Worm (Caenorhabditis elegans) whole organism, L4 larva: Measurements from ENCODE around the gene sdha-1.

ENCODE experiments used
- F44E2.7 ChIP-seq: fragments of 200-800 bp; sonication (Bioruptor generic); IDR thresholded peaks from 2 replicates; pipeline ENCODE4 v2.1.2; 2022; ENCODE audit warnings: missing genetic modification characterization, missing compliant biosample characterization
- F49E8.2 ChIP-seq: sonication (generic microtip); optimal IDR thresholded peaks from 2 replicates; lab custom pipeline; 2016; ENCODE audit warnings: missing compliant biosample characterization, mild to moderate bottlenecking, missing genetic modification characterization, borderline replicate concordance
- T26A8.4 ChIP-seq: fragments of 200-800 bp; sonication (Bioruptor generic); IDR thresholded peaks from 2 replicates; pipeline ENCODE4 v1.3.6; 2022; ENCODE audit warnings: missing genetic modification characterization, missing compliant biosample characterization
- Y105C5A.15 ChIP-seq: fragments of 200-800 bp; sonication (Bioruptor generic); IDR thresholded peaks from 2 replicates; pipeline ENCODE4 v1.3.6; 2022; ENCODE audit warnings: missing genetic modification characterization, missing compliant biosample characterization
- ZK546.5 ChIP-seq, 2 experiments: sonication (generic microtip); optimal IDR thresholded peaks; 2 replicates each; lab custom pipeline; 2017; ENCODE audit warnings: missing biosample characterization in 2 of 2, missing genetic modification characterization in 2 of 2
- aha-1 ChIP-seq: fragments of 150-350 bp; peaks from one replicate; lab custom pipeline; 2014; ENCODE audit warnings: missing biosample characterization, missing genetic modification characterization
- ama-1 ChIP-seq: fragments of 150-350 bp; optimal IDR thresholded peaks from 2 replicates; lab custom pipeline; 2014; ENCODE audit warnings: inconsistent platforms, mixed read lengths
- attf-4 ChIP-seq: sonication (generic microtip); optimal IDR thresholded peaks from 3 replicates; lab custom pipeline; 2017; ENCODE audit warnings: missing biosample characterization, missing genetic modification characterization
- ceh-82 ChIP-seq: sonication (generic microtip); optimal IDR thresholded peaks from 2 replicates; lab custom pipeline; 2017; ENCODE audit warnings: missing biosample characterization, missing genetic modification characterization
- ces-1 ChIP-seq: fragments of 150-350 bp; sonication (generic microtip); optimal IDR thresholded peaks from 4 replicates; lab custom pipeline; 2014; ENCODE audit warnings: missing biosample characterization, missing genetic modification reagents, missing genetic modification characterization
- daf-19 ChIP-seq: fragments of 200-800 bp; sonication (Bioruptor generic); conservative IDR thresholded peaks from 2 replicates; pipeline ENCODE4 v1.3.6; 2022; ENCODE audit warnings: missing genetic modification characterization, missing compliant biosample characterization
- dmd-6 ChIP-seq: fragments of 200-800 bp; sonication (Bioruptor generic); IDR thresholded peaks from 2 replicates; pipeline ENCODE4 v1.3.6; 2022; ENCODE audit warnings: missing genetic modification reagents, missing genetic modification characterization, missing compliant biosample characterization
- dve-1 ChIP-seq: sonication (generic microtip); optimal IDR thresholded peaks from 2 replicates; lab custom pipeline; 2017; ENCODE audit warnings: antibody characterized with exemption, mild to moderate bottlenecking, missing genetic modification characterization, missing compliant biosample characterization; ENCODE audit not compliant: insufficient read depth
- egl-27 ChIP-seq: sonication (generic microtip); optimal IDR thresholded peaks from 3 replicates; lab custom pipeline; 2017; ENCODE audit warnings: missing biosample characterization, missing genetic modification reagents, missing genetic modification characterization
- fkh-10 ChIP-seq: fragments of 150-350 bp; optimal IDR thresholded peaks from 2 replicates; lab custom pipeline; 2014; ENCODE audit warnings: missing biosample characterization, missing genetic modification reagents, missing genetic modification characterization
- hif-1 ChIP-seq, 2 experiments: sonication (generic microtip); optimal IDR thresholded peaks; 2 replicates each; lab custom pipeline; 2016 to 2017; ENCODE audit warnings: missing compliant biosample characterization in 2 of 2, missing genetic modification characterization in 2 of 2, missing genetic modification reagents in 2 of 2, missing genotype in 2 of 2, mild to moderate bottlenecking in 1 of 2
- hlh-30 ChIP-seq: sonication (generic microtip); optimal IDR thresholded peaks from 2 replicates; lab custom pipeline; 2017; ENCODE audit warnings: antibody characterized with exemption, mild to moderate bottlenecking, missing genetic modification characterization, missing compliant biosample characterization; ENCODE audit not compliant: insufficient read depth
- hmg-1.1 ChIP-seq: fragments of 200-800 bp; sonication (Bioruptor generic); IDR thresholded peaks from 2 replicates; pipeline ENCODE4 v1.3.6; 2022; ENCODE audit warnings: missing genetic modification reagents, missing genetic modification characterization, missing compliant biosample characterization
- lim-7 ChIP-seq: fragments of 200-800 bp; sonication (Bioruptor generic); IDR thresholded peaks from 2 replicates; pipeline ENCODE4 v1.3.6; 2022; ENCODE audit warnings: missing genetic modification characterization, missing compliant biosample characterization
- lin-1 ChIP-seq: fragments of 200-800 bp; sonication (Bioruptor generic); IDR thresholded peaks from 2 replicates; pipeline ENCODE4 v1.3.6; 2022; ENCODE audit warnings: missing genetic modification reagents, missing genetic modification characterization, missing compliant biosample characterization
- lin-13 ChIP-seq: fragments of 150-350 bp; optimal IDR thresholded peaks from 2 replicates; lab custom pipeline; 2014; ENCODE audit warnings: missing biosample characterization, missing genetic modification reagents, missing genetic modification characterization
- lin-15B ChIP-seq: fragments of 150-350 bp; sonication (generic microtip); optimal IDR thresholded peaks from 3 replicates; lab custom pipeline; 2014; ENCODE audit warnings: missing biosample characterization, missing genetic modification characterization
- lin-29 ChIP-seq: fragments of 200-800 bp; sonication (Bioruptor generic); IDR thresholded peaks from 2 replicates; pipeline ENCODE4 v1.3.6; 2022; ENCODE audit warnings: missing genetic modification reagents, missing genetic modification characterization, missing compliant biosample characterization
- lin-38 ChIP-seq: fragments of 200-800 bp; sonication (Bioruptor generic); IDR thresholded peaks from 2 replicates; pipeline ENCODE4 v1.3.6; 2022; ENCODE audit warnings: missing genetic modification reagents, missing genetic modification characterization, missing compliant biosample characterization
- mdl-1 ChIP-seq, 2 experiments: fragments of 150-350 bp in 1 of 2; sonication (generic microtip) in 1 of 2; optimal IDR thresholded peaks; 2 replicates each; lab custom pipeline; 2014 to 2017; ENCODE audit warnings: missing biosample characterization in 2 of 2, missing genetic modification characterization in 2 of 2
- mep-1 ChIP-seq: fragments of 150-350 bp; sonication (generic microtip); optimal IDR thresholded peaks from 3 replicates; lab custom pipeline; 2014; ENCODE audit warnings: missing biosample characterization, missing genetic modification characterization
- mxl-2 ChIP-seq: fragments of 200-800 bp; sonication (Bioruptor generic); conservative IDR thresholded peaks from 2 replicates; pipeline ENCODE4 v1.3.6; 2022; ENCODE audit warnings: missing genetic modification reagents, missing genetic modification characterization, missing compliant biosample characterization
- mxl-3 ChIP-seq: fragments of 200-800 bp; sonication (Bioruptor generic); optimal IDR thresholded peaks from 2 replicates; lab custom pipeline; 2018; ENCODE audit warnings: mild to moderate bottlenecking, missing genetic modification characterization, missing compliant biosample characterization
- nhr-10 ChIP-seq: fragments of 150-350 bp; optimal IDR thresholded peaks from 2 replicates; lab custom pipeline; 2014; ENCODE audit warnings: missing biosample characterization, missing genetic modification characterization
- nhr-102 ChIP-seq: sonication (generic microtip); optimal IDR thresholded peaks from 2 replicates; lab custom pipeline; 2016; ENCODE audit warnings: mild to moderate bottlenecking, missing genetic modification characterization, moderate library complexity, missing compliant biosample characterization
- nhr-11 ChIP-seq: fragments of 150-350 bp; optimal IDR thresholded peaks from 2 replicates; lab custom pipeline; 2014; ENCODE audit warnings: missing biosample characterization, missing genetic modification characterization
- nhr-111 ChIP-seq: fragments of 200-800 bp; sonication (Bioruptor generic); optimal IDR thresholded peaks from 2 replicates; lab custom pipeline; 2018; ENCODE audit warnings: mild to moderate bottlenecking, missing genetic modification characterization, missing compliant biosample characterization
- nhr-237 ChIP-seq: sonication (generic microtip); optimal IDR thresholded peaks from 2 replicates; lab custom pipeline; 2017; ENCODE audit warnings: missing biosample characterization, missing genetic modification characterization
- nhr-41 ChIP-seq: fragments of 200-800 bp; sonication (Bioruptor generic); IDR thresholded peaks from 2 replicates; pipeline ENCODE4 v1.3.6; 2022; ENCODE audit warnings: missing genetic modification reagents, missing genetic modification characterization, missing compliant biosample characterization
- nhr-6 ChIP-seq: fragments of 150-350 bp; optimal IDR thresholded peaks from 2 replicates; lab custom pipeline; 2014; ENCODE audit warnings: missing biosample characterization, missing genetic modification characterization
- php-3 ChIP-seq: fragments of 200-800 bp; sonication (Bioruptor generic); IDR thresholded peaks from 2 replicates; pipeline ENCODE4 v1.3.6; 2022; ENCODE audit warnings: missing genetic modification reagents, missing genetic modification characterization, missing compliant biosample characterization
- pqm-1 ChIP-seq: sonication (generic microtip); optimal IDR thresholded peaks from 2 replicates; lab custom pipeline; 2017; ENCODE audit warnings: missing biosample characterization, missing genetic modification characterization
- saeg-2 ChIP-seq: fragments of 200-800 bp; sonication (Bioruptor generic); IDR thresholded peaks from 2 replicates; pipeline ENCODE4 v1.3.6; 2022; ENCODE audit warnings: missing genetic modification reagents, missing genetic modification characterization, missing compliant biosample characterization
- set-16 ChIP-seq: fragments of 200-800 bp; sonication (Bioruptor generic); IDR thresholded peaks from 2 replicates; pipeline ENCODE4 v1.3.6; 2022; ENCODE audit warnings: missing genetic modification reagents, missing genetic modification characterization, missing compliant biosample characterization
- snpc-1.2 ChIP-seq: fragments of 200-800 bp; sonication (Bioruptor generic); IDR thresholded peaks from 2 replicates; pipeline ENCODE4 v1.3.6; 2022; ENCODE audit warnings: missing genetic modification reagents, missing genetic modification characterization, missing compliant biosample characterization
- spr-3 ChIP-seq: fragments of 200-800 bp; sonication (Bioruptor generic); optimal IDR thresholded peaks from 2 replicates; lab custom pipeline; 2018; ENCODE audit warnings: mild to moderate bottlenecking, missing genetic modification characterization, missing compliant biosample characterization
- tag-97 ChIP-seq: fragments of 200-800 bp; sonication (Bioruptor generic); IDR thresholded peaks from 2 replicates; pipeline ENCODE4 v1.3.6; 2022; ENCODE audit warnings: missing genetic modification characterization, missing compliant biosample characterization
- unc-130 ChIP-seq: sonication (generic microtip); optimal IDR thresholded peaks from 2 replicates; lab custom pipeline; 2016; ENCODE audit warnings: missing genetic modification reagents, missing genetic modification characterization, missing compliant biosample characterization
- unc-62 ChIP-seq, 3 experiments: fragments of 150-350 bp in 1 of 3; sonication (generic microtip); optimal IDR thresholded peaks in 2 of 3; peaks in 1 of 3; 1 replicate in 1 of 3; 2 replicates in 2 of 3; lab custom pipeline; 2014 to 2017; ENCODE audit warnings: missing biosample characterization in 3 of 3, missing genetic modification characterization in 3 of 3, missing genetic modification reagents in 3 of 3, missing genotype in 1 of 3
- zag-1 ChIP-seq: fragments of 150-350 bp; optimal IDR thresholded peaks from 2 replicates; lab custom pipeline; 2014; ENCODE audit warnings: missing biosample characterization, missing genetic modification characterization
- zip-2 ChIP-seq: fragments of 150-350 bp; optimal IDR thresholded peaks from 2 replicates; lab custom pipeline; 2014; ENCODE audit warnings: missing biosample characterization, missing genetic modification characterization

The sdha-1 gene

DNA sequence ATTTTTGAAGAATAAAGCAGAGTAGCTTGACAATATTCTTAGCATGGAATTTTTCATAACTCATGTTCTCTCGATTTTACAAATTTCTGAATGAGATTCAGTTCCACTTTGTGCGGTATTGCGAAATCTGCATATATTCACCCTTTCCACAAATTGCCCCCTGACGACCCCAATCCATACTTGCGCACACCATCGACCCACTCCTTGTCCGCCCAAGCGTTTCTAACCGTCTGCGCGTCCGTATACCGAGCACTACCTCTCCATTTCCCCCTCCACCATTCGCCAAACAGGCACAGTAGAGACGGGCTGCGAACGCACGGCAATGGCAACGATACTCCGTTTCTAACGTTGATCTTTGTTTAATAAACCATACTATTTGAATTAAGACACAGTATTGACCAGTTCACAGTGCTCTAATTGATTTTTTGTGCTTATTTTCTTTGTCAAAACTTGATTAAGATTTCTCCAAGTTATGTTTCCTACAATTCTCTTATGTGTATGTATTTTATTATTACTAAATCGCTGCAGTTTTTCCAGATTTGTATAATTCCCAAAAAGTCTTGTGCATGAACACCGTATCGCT lies 10.9 kb upstream of the sdha-1 start, which contains the start of gene utx-1 (continued):
- TF ChIP-seq nhr-102 (tag; lab: Kevin White, UChicago) (peak; percentile 31), mdl-1 (tag; optimal IDR thresholded peaks at IDR 0.05; lab: Kevin White, UChicago) (peak in 1 of 2 experiments; percentile 31), lin-38 (GFP tag; lab: Robert Waterston, UW) (no peak), mxl-3 (GFP tag; lab: Kevin White, UChicago) (peak; percentile 2), nhr-6 (peak; percentile 18), ces-1 (GFP tag; lab: Kevin White, UChicago) (no peak), mep-1 (tag; lab: Kevin White, UChicago) (peak; percentile 31), nhr-11 (tag; lab: Kevin White, UChicago) (no peak), hlh-30 (tag; lab: Kevin White, UChicago) (peak; percentile 30), ZK546.5 (tag; optimal IDR thresholded peaks at IDR 0.05; lab: Kevin White, UChicago) (no peak), lin-15B (no peak), hmg-1.1 (0 out of 2 replicates have a peak, but pooled peaks have one; percentile 42), set-16 (no peak), nhr-237 (no peak), F44E2.7 (GFP tag; lab: Robert Waterston, UW) (no peak), lim-7 (GFP tag; lab: Robert Waterston, UW) (no peak), lin-29 (peak; percentile 17; the same call in 1 of the 2 replicates), tag-97 (GFP tag; lab: Robert Waterston, UW) (no peak), zip-2 (no peak), aha-1 (tag; lab: Kevin White, UChicago) (peak; percentile 77), dmd-6 (GFP tag; lab: Robert Waterston, UW) (no peak)

DNA sequence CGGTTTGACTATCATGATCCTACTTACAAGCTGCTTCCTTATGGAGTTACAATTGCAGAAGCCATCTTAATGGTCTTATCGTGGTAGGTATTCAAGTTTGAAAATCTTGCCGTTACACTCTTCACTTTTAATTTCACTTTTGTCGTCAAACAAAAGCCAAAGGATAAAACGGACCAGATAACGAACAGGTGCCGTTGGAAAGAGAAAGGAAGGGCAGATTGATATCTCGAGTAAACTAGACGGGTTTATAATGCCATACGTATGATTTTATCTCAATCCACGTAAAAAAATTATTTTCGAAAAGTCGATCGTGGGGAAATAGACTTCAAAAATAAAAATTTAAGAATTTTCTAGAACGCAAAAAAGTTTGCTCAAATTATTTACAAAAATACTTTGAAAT lies 8.2 kb upstream of the sdha-1 start:
- TF ChIP-seq fkh-10 (GFP tag; lab: Kevin White, UChicago) = no peak
- TF ChIP-seq snpc-1.2 (GFP tag; lab: Robert Waterston, UW) = no peak
- no peak for TF ChIP-seq nhr-111 (GFP tag; lab: Kevin White, UChicago)
- TF ChIP-seq lin-1 (GFP tag; lab: Robert Waterston, UW) = no peak
- no peak for TF ChIP-seq unc-130 (GFP tag; lab: Kevin White, UChicago)
- peak in 1 of 2 experiments; percentile 87 for TF ChIP-seq unc-62 (GFP tag; optimal IDR thresholded peaks at IDR 0.05 in 1 of 2; lab: Kevin White, UChicago)
- no peak for TF ChIP-seq unc-62 (tag; optimal IDR thresholded peaks at IDR 0.05; lab: Kevin White, UChicago)
- TF ChIP-seq zag-1 (tag; lab: Kevin White, UChicago) = no peak
- no peak for TF ChIP-seq hlh-30 (tag; lab: Kevin White, UChicago)

DNA sequence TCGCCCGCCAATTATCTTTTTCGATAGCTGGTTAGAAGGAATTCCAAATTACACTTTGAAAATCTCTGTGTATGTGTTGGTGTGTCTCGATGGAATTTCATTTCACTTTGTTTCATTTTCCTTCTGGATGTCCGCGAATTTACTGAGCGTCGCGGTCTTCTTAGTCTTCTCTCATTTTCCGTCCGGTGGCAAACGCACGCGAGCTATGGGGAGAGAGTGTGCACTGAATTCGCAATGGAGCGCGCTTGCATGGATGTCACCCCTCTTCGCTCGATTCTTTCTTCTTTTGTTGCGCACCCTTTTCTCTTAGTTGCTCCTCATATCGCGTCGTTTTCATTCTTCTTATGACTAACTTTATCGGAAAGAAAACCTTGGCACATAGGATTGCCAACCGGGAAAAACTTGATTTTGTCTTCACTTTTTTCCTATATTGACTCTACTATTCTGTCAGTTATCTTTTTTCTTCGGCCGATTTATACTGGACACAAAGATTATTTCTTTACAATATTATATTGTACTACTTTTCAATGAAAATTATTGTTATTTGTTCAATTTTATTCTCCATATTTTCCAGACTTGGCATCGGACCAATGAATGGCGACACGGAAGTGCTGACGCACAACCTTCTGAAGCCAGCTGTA lies 6.0 kb upstream of the sdha-1 start, which contains the start of gene dhhc-14:
Gene dhhc-14 (plus strand): TSS at position 591 of the 641 bp plus-strand sequence.
- TF ChIP-seq nhr-10 (tag; lab: Kevin White, UChicago) (no peak), lin-38 (GFP tag; lab: Robert Waterston, UW) (peak; percentile 89), daf-19 (GFP tag; lab: Robert Waterston, UW) (no peak), lim-7 (GFP tag; lab: Robert Waterston, UW) (no peak), nhr-41 (GFP tag; lab: Robert Waterston, UW) (no peak), snpc-1.2 (GFP tag; lab: Robert Waterston, UW) (no peak), lin-13 (GFP tag; lab: Kevin White, UChicago) (no peak), Y105C5A.15 (GFP tag; lab: Robert Waterston, UW) (no peak), pqm-1 (tag; lab: Kevin White, UChicago) (no peak), ceh-82 (no peak), mdl-1 (tag; optimal IDR thresholded peaks at IDR 0.05; lab: Kevin White, UChicago) (peak; percentile 35 to 80), lin-1 (GFP tag; lab: Robert Waterston, UW) (no peak), tag-97 (GFP tag; lab: Robert Waterston, UW) (no peak), dve-1 (tag; lab: Kevin White, UChicago) (peak; percentile 41), ama-1 (lab: Kevin White, UChicago) (no peak), php-3 (no peak), egl-27 (tag; lab: Kevin White, UChicago) (no peak), T26A8.4 (GFP tag; lab: Robert Waterston, UW) (no peak), spr-3 (GFP tag; lab: Kevin White, UChicago) (no peak), hif-1 (tag; optimal IDR thresholded peaks at IDR 0.05; lab: Kevin White, UChicago) (peak in 1 of 2 experiments; percentile 76), F49E8.2 (tag; lab: Kevin White, UChicago) (no peak), hlh-30 (tag; lab: Kevin White, UChicago) (peak; percentile 58), saeg-2 (no peak), mxl-2 (GFP tag; lab: Robert Waterston, UW) (no peak), lin-29 (no peak), attf-4 (tag; lab: Kevin White, UChicago) (no peak), mep-1 (tag; lab: Kevin White, UChicago) (peak; percentile 62)
